Fruit fly (Drosophila melanogaster) whole organism, adult: Measurements from ENCODE around the gene mRpL30.

Experiments
- CG11617 ChIP-seq: fragments of 200-800 bp; sonication (Bioruptor generic); optimal IDR thresholded peaks from 2 replicates; lab custom pipeline; 2017; ENCODE audit warnings: mild to moderate bottlenecking, missing biosample characterization, missing genetic modification reagents, missing genetic modification characterization
- CG12768 ChIP-seq: fragments of 200-800 bp; sonication (Bioruptor generic); optimal IDR thresholded peaks from 2 replicates; lab custom pipeline; 2017; ENCODE audit warnings: missing biosample characterization, missing genetic modification characterization, mild to moderate bottlenecking, moderate library complexity, missing genetic modification reagents
- CG14711 ChIP-seq: fragments of 200-800 bp; sonication (Bioruptor generic); optimal IDR thresholded peaks from 2 replicates; lab custom pipeline; 2018; ENCODE audit warnings: missing biosample characterization, mild to moderate bottlenecking, missing genetic modification characterization, moderate library complexity
- CG1620 ChIP-seq: fragments of 200-800 bp; sonication (Bioruptor generic); optimal IDR thresholded peaks from 2 replicates; lab custom pipeline; 2016; ENCODE audit warnings: missing biosample characterization, missing genetic modification characterization
- CG33017 ChIP-seq: fragments of 200-800 bp; sonication (Bioruptor generic); optimal IDR thresholded peaks from 2 replicates; lab custom pipeline; 2018; ENCODE audit warnings: missing biosample characterization, mild to moderate bottlenecking, missing genetic modification characterization, moderate library complexity
- CG5204 ChIP-seq: fragments of 200-800 bp; sonication (Bioruptor generic); optimal IDR thresholded peaks from 2 replicates; lab custom pipeline; 2016; ENCODE audit warnings: missing biosample characterization, missing genetic modification characterization
- CG7045 ChIP-seq: fragments of 200-800 bp; sonication (Bioruptor generic); optimal IDR thresholded peaks from 2 replicates; lab custom pipeline; 2017; ENCODE audit warnings: missing biosample characterization, mild to moderate bottlenecking, missing genetic modification characterization
- CG7101 ChIP-seq: fragments of 200-800 bp; sonication (Bioruptor generic); optimal IDR thresholded peaks from 2 replicates; lab custom pipeline; 2018; ENCODE audit warnings: missing biosample characterization, mild to moderate bottlenecking, missing genetic modification characterization, moderate library complexity
- Clk ChIP-seq: fragments of 200-800 bp; sonication (Bioruptor generic); optimal IDR thresholded peaks from 2 replicates; lab custom pipeline; 2017; ENCODE audit warnings: missing biosample characterization, missing genetic modification characterization
- Crg-1 ChIP-seq: fragments of 200-800 bp; sonication (Bioruptor generic); optimal IDR thresholded peaks from 2 replicates; lab custom pipeline; 2016; ENCODE audit warnings: missing biosample characterization, missing genetic modification characterization
- Hr96 ChIP-seq: fragments of 200-800 bp; sonication (Bioruptor generic); optimal IDR thresholded peaks from 2 replicates; lab custom pipeline; 2016; ENCODE audit warnings: missing biosample characterization, missing genetic modification characterization
- Mnt ChIP-seq: fragments of 200-800 bp; sonication (Bioruptor generic); optimal IDR thresholded peaks from 2 replicates; lab custom pipeline; 2016; ENCODE audit warnings: missing biosample characterization, mild to moderate bottlenecking, missing genetic modification characterization
- bab1 ChIP-seq: fragments of 200-800 bp; sonication (Bioruptor generic); optimal IDR thresholded peaks from 3 replicates; lab custom pipeline; 2019; ENCODE audit warnings: missing biosample characterization, mild to moderate bottlenecking, missing genetic modification characterization, moderate library complexity
- cic ChIP-seq: fragments of 200-800 bp; sonication (Bioruptor generic); optimal IDR thresholded peaks from 2 replicates; lab custom pipeline; 2017; ENCODE audit warnings: missing biosample characterization, mild to moderate bottlenecking, missing genetic modification characterization, moderate library complexity
- cnc ChIP-seq, 2 experiments: fragments of >200 bp; optimal IDR thresholded peaks; 2 replicates each; lab custom pipeline; 2017
- kay ChIP-seq: fragments of 200-800 bp; sonication (Bioruptor generic); peaks from one replicate; lab custom pipeline; 2016; ENCODE audit warnings: missing biosample characterization, missing genetic modification characterization, borderline replicate concordance
- ovo ChIP-seq: fragments of 200-800 bp; sonication (Bioruptor generic); optimal IDR thresholded peaks from 2 replicates; lab custom pipeline; 2016; ENCODE audit warnings: missing biosample characterization, missing genetic modification characterization
- pad ChIP-seq: fragments of 200-800 bp; sonication (Bioruptor generic); optimal IDR thresholded peaks from 3 replicates; lab custom pipeline; 2017; ENCODE audit warnings: missing biosample characterization, missing genetic modification characterization, mild to moderate bottlenecking, moderate library complexity, missing genetic modification reagents
- tj ChIP-seq: fragments of 200-800 bp; sonication (Bioruptor generic); optimal IDR thresholded peaks from 3 replicates; lab custom pipeline; 2017; ENCODE audit warnings: missing biosample characterization, mild to moderate bottlenecking, missing genetic modification characterization, moderate library complexity
- toe ChIP-seq: fragments of 200-800 bp; sonication (Bioruptor generic); optimal IDR thresholded peaks from 2 replicates; lab custom pipeline; 2016; ENCODE audit warnings: missing biosample characterization, missing genetic modification characterization

The mRpL30 gene

dm6 chrX:4678913-4679812, 31.5 kb downstream of the mRpL30 start, which contains the start of gene fzr:
Gene fzr (minus strand): TSS chrX:4679537.
- TF ChIP-seq CG7101 (tag; lab: Kevin White, UChicago) = no peak
- TF ChIP-seq tj (GFP tag; lab: Kevin White, UChicago) = peak; percentile 10
- TF ChIP-seq bab1 (GFP tag; lab: Kevin White, UChicago) = peak; percentile 15
- peak; percentile 98 for TF ChIP-seq pad (GFP tag; lab: Kevin White, UChicago)
- peak; percentile 93 for TF ChIP-seq ovo (GFP tag; lab: Kevin White, UChicago)

DNA sequence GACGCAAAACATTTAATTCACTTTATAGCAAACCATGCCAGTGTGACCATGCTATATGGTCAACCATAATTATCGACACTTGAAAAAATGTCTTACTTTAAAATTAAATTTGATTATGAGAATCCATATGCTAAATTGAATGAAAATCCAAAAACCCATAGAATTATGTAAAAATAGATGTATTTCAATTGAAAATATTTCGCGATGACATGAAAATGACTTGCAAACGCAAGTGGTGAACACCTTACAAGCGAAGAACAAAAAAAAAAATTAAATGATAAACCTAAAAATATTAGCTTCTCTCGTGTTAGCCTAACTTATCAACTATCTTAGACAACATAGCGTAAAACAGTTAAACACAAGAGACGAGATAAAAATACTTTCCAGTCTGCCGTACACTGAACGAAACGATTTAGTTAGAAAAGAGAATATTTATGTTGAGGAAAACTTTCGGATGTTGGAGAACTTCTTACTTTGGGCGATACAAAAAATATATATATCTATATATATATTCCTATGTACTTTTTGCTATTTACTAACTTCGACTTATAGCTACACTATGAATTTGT, 32.2 kb downstream of the mRpL30 start:
- TF ChIP-seq ovo (GFP tag; lab: Kevin White, UChicago) = no peak
- TF ChIP-seq Hr96 (GFP tag; lab: Kevin White, UChicago) = peak; percentile 10
- peak; percentile 16 for TF ChIP-seq toe
- peak; percentile 39 for TF ChIP-seq CG11617 (GFP tag; lab: Kevin White, UChicago)
- TF ChIP-seq Crg-1 = peak; percentile 35
- TF ChIP-seq CG12768 = no peak
- peak; percentile 10 for TF ChIP-seq CG1620 (GFP tag; lab: Kevin White, UChicago)
- no peak for TF ChIP-seq bab1 (GFP tag; lab: Kevin White, UChicago)
- no peak for TF ChIP-seq cic
- peak; percentile 61 for TF ChIP-seq kay
- peak; percentile 45 for TF ChIP-seq CG5204 (GFP tag; lab: Kevin White, UChicago)
- TF ChIP-seq CG7101 (tag; lab: Kevin White, UChicago) = peak; percentile 38
- TF ChIP-seq CG7045 (GFP tag; lab: Kevin White, UChicago) = peak; percentile 10
- peak; percentile 24 for TF ChIP-seq CG14711 (tag; lab: Kevin White, UChicago)
- peak; percentile 52 for TF ChIP-seq CG33017 (tag; lab: Kevin White, UChicago)

DNA sequence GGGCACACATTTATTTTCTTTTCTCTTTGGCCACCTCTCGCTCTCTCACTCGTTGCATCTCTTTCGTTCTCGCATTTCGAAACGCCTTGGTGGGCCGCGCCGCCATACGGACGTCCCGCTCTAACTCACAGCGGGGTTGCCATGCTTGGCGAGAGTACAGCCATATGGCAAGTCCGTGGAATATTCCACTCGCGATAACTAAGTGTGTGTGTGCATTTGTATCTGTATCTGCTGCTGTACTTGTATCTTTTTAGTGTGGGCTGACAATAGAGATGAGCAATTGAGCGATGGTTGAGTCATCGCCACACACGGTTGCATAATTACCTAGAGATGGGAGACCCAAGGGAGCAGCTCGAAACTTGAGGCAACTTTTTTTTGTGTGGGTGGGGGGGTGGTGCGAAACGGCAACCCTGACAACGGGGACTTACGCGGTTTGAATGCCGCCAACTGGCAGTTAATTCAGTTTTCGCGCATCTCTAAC, 36.8 kb downstream of the mRpL30 start:
- peak; percentile 86 for TF ChIP-seq Mnt (GFP tag; lab: Kevin White, UChicago)
- peak; percentile 75 for TF ChIP-seq CG33017 (tag; lab: Kevin White, UChicago)
- peak; percentile 67 for TF ChIP-seq ovo (GFP tag; lab: Kevin White, UChicago)
- TF ChIP-seq CG5204 (GFP tag; lab: Kevin White, UChicago) = peak; percentile 75
- TF ChIP-seq cic = peak; percentile 75
- peak; percentile 73 for TF ChIP-seq CG12768
- TF ChIP-seq tj (GFP tag; lab: Kevin White, UChicago) = peak; percentile 79
- peak; percentile 95 for TF ChIP-seq CG1620 (GFP tag; lab: Kevin White, UChicago)
- TF ChIP-seq Clk (GFP tag; lab: Kevin White, UChicago) = peak; percentile 55
- peak; percentile 89 for TF ChIP-seq CG7101 (tag; lab: Kevin White, UChicago)
- peak; percentile 99 for TF ChIP-seq kay
- peak; percentile 96 for TF ChIP-seq CG14711 (tag; lab: Kevin White, UChicago)
- TF ChIP-seq bab1 (GFP tag; lab: Kevin White, UChicago) = peak; percentile 93
- TF ChIP-seq CG7045 (GFP tag; lab: Kevin White, UChicago) = peak; percentile 76
- peak; percentile 88 for TF ChIP-seq CG11617 (GFP tag; lab: Kevin White, UChicago)
- no peak for TF ChIP-seq cnc (optimal IDR thresholded peaks at IDR 0.05; lab: Kevin White, UChicago)
- TF ChIP-seq Hr96 (GFP tag; lab: Kevin White, UChicago) = peak; percentile 93
- peak; percentile 77 for TF ChIP-seq Crg-1
- TF ChIP-seq toe = peak; percentile 80
- TF ChIP-seq pad (GFP tag; lab: Kevin White, UChicago) = peak; percentile 84

dm6 chrX:4686150-4686549, 38.5 kb downstream of the mRpL30 start:
- TF ChIP-seq ovo (GFP tag; lab: Kevin White, UChicago) (no peak), Mnt (GFP tag; lab: Kevin White, UChicago) (peak; percentile 61), bab1 (GFP tag; lab: Kevin White, UChicago) (peak; percentile 14), CG7045 (GFP tag; lab: Kevin White, UChicago) (peak; percentile 43), CG7101 (tag; lab: Kevin White, UChicago) (peak; percentile 40), CG1620 (GFP tag; lab: Kevin White, UChicago) (no peak), kay (peak; percentile 87), toe (no peak), CG11617 (GFP tag; lab: Kevin White, UChicago) (peak; percentile 69), CG33017 (tag; lab: Kevin White, UChicago) (no peak), cic (peak; percentile 61), pad (GFP tag; lab: Kevin White, UChicago) (peak; percentile 63), tj (GFP tag; lab: Kevin White, UChicago) (peak; percentile 86), Clk (GFP tag; lab: Kevin White, UChicago) (no peak), CG12768 (peak; percentile 57)

- TF ChIP-seq toe = peak; percentile 18
- no peak for TF ChIP-seq cnc (optimal IDR thresholded peaks at IDR 0.05; lab: Kevin White, UChicago)
Measured at dm6 chrX:4686723-4687122, 39.1 kb downstream of the mRpL30 start, which contains the start of gene Pp2C1. Gene Pp2C1 (minus strand): TSS chrX:4686903.
